Worm (Caenorhabditis elegans) whole organism, late embryonic: ENCODE measurements around the gene madf-9.

ENCODE experiments used
- C08G9.2 ChIP-seq: sonication (generic microtip); optimal IDR thresholded peaks from 2 replicates; lab custom pipeline; 2016; ENCODE audit warnings: mild to moderate bottlenecking, missing genetic modification characterization, moderate library complexity, missing compliant biosample characterization
- ama-1 ChIP-seq: fragments of 150-350 bp; optimal IDR thresholded peaks from 2 replicates; lab custom pipeline; 2014
- ceh-31 ChIP-seq: sonication (generic microtip); optimal IDR thresholded peaks from 2 replicates; lab custom pipeline; 2016; ENCODE audit warnings: missing genetic modification characterization, missing compliant biosample characterization
- ets-4 ChIP-seq: sonication (generic microtip); optimal IDR thresholded peaks from 2 replicates; lab custom pipeline; 2016; ENCODE audit warnings: missing genetic modification characterization, missing compliant biosample characterization
- gmeb-2 ChIP-seq: sonication (generic microtip); optimal IDR thresholded peaks from 2 replicates; lab custom pipeline; 2016; ENCODE audit warnings: missing genetic modification characterization, inconsistent platforms, missing compliant biosample characterization
- hlh-13 ChIP-seq: fragments of 200-800 bp; sonication (Bioruptor generic); optimal IDR thresholded peaks from 2 replicates; lab custom pipeline; 2018; ENCODE audit warnings: mild to moderate bottlenecking, missing genetic modification characterization, missing compliant biosample characterization
- hlh-15 ChIP-seq: sonication (generic microtip); optimal IDR thresholded peaks from 2 replicates; lab custom pipeline; 2016; ENCODE audit warnings: missing genetic modification characterization, missing compliant biosample characterization
- hlh-6 ChIP-seq: sonication (generic microtip); optimal IDR thresholded peaks from 2 replicates; lab custom pipeline; 2016; ENCODE audit warnings: missing genotype, missing genetic modification characterization, missing compliant biosample characterization
- hlh-8 ChIP-seq: sonication (generic microtip); optimal IDR thresholded peaks from 2 replicates; lab custom pipeline; 2016; ENCODE audit warnings: missing genotype, missing genetic modification characterization, missing compliant biosample characterization
- nhr-11 ChIP-seq: fragments of 150-350 bp; optimal IDR thresholded peaks from 2 replicates; lab custom pipeline; 2014; ENCODE audit warnings: missing biosample characterization, missing genetic modification characterization
- pha-4 ChIP-seq: fragments of 150-350 bp; optimal IDR thresholded peaks from 2 replicates; lab custom pipeline; 2018; ENCODE audit warnings: missing biosample characterization, missing genetic modification reagents, missing genetic modification characterization
- rnt-1 ChIP-seq: sonication (generic microtip); optimal IDR thresholded peaks from 2 replicates; lab custom pipeline; 2016; ENCODE audit warnings: missing genetic modification characterization, missing compliant biosample characterization
- tbx-7 ChIP-seq: sonication (generic microtip); optimal IDR thresholded peaks from 2 replicates; lab custom pipeline; 2016; ENCODE audit warnings: missing genotype, missing genetic modification characterization, missing compliant biosample characterization
- unc-55 ChIP-seq: sonication (generic microtip); optimal IDR thresholded peaks from 2 replicates; lab custom pipeline; 2017; ENCODE audit warnings: missing biosample characterization, missing genetic modification reagents, missing genetic modification characterization

DNA sequence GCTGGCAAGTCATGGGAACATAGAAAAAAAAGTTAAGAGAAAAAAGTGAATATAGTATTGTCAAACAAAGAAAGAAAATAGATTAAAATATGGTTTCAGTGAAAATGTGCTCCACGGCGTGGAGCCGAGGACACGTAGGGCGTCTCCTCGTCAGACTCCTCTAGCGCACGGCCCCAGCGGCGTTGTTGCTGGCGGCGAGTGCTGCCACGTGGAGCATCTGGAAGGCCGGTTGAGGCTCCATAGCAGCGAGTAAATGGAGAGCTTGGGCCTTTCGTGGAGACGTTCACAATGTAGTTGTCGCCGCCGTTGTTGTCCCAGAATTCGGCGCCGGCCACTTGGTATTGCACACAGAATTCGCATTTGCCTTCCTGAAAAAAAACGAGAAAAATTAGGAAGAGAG is 8.6 kb downstream of the madf-9 start:
- TF ChIP-seq gmeb-2 (tag; lab: Kevin White, UChicago) (no peak), ceh-31 (tag; lab: Kevin White, UChicago) (no peak), tbx-7 (tag; lab: Kevin White, UChicago) (no peak), hlh-15 (tag; lab: Kevin White, UChicago) (no peak), hlh-6 (tag; lab: Kevin White, UChicago) (no peak), ama-1 (no peak), hlh-8 (tag; lab: Kevin White, UChicago) (no peak), nhr-11 (no peak), C08G9.2 (no peak), rnt-1 (tag; lab: Kevin White, UChicago) (no peak), pha-4 (no peak), hlh-13 (no peak), ets-4 (tag; lab: Kevin White, UChicago) (no peak), unc-55 (GFP tag; lab: Kevin White, UChicago) (no peak)
